Fruit fly (Drosophila melanogaster): Measurements from ENCODE around the gene Ziz.
A peak's percentile ranks its signal among the peaks of the same experiment; 100 is the strongest.

Gene Ziz

dm6 chr2L:7513321-7514059 lies 17.4 kb upstream of the Ziz start (continued):
- TF ChIP-seq shn (GFP tag; optimal IDR thresholded peaks at IDR 0.05) (no peak), Med (GFP tag) (peak; percentile 36), CG6654 (GFP tag; optimal IDR thresholded peaks at IDR 0.05) (peak; percentile 95), bbx (GFP tag; IDR thresholded peaks at IDR 0.05; ENCODE audit: partially characterized antibody) (0 out of 2 replicates have a peak, but pooled peaks have one; percentile 14), cad (GFP tag; optimal IDR thresholded peaks at IDR 0.05) (peak; percentile 66), D (optimal IDR thresholded peaks at IDR 0.05) (no peak), D (GFP tag; optimal IDR thresholded peaks at IDR 0.05) (no peak)

- TF ChIP-seq az2 (GFP tag; optimal IDR thresholded peaks at IDR 0.05): peak; percentile 68
- peak; percentile 29 for TF ChIP-seq CG18011 (GFP tag; optimal IDR thresholded peaks at IDR 0.05)
- peak; percentile 67 for TF ChIP-seq slp2 (GFP tag; optimal IDR thresholded peaks at IDR 0.05)
- peak; percentile 58 for TF ChIP-seq CG14667 (GFP tag; IDR thresholded peaks at IDR 0.05)
- TF ChIP-seq gt (GFP tag; IDR thresholded peaks at IDR 0.05): 0 out of 2 replicates have a peak, but pooled peaks have one; percentile 23
- TF ChIP-seq Ada2b (GFP tag; IDR thresholded peaks at IDR 0.05): peak; percentile 72
- no peak for TF ChIP-seq CG7963 (GFP tag; IDR thresholded peaks at IDR 0.05; ENCODE audit: partially characterized antibody)
- peak; percentile 30 for TF ChIP-seq CG10543 (GFP tag; optimal IDR thresholded peaks at IDR 0.05)
- no peak for TF ChIP-seq CG31388 (GFP tag; optimal IDR thresholded peaks at IDR 0.05)
- TF ChIP-seq ems (GFP tag; optimal IDR thresholded peaks at IDR 0.05): peak; percentile 67
- peak; percentile 75 for TF ChIP-seq CG17385 (GFP tag; optimal IDR thresholded peaks at IDR 0.05)
- no peak for TF ChIP-seq Hey (tag; optimal IDR thresholded peaks at IDR 0.05)
- TF ChIP-seq CG6765 (GFP tag; optimal IDR thresholded peaks at IDR 0.05): peak; percentile 57
- TF ChIP-seq CG17829 (tag; optimal IDR thresholded peaks at IDR 0.05): peak; percentile 87
- peak; percentile 29 for TF ChIP-seq dm (GFP tag; optimal IDR thresholded peaks at IDR 0.05)
- peak; percentile 77 for TF ChIP-seq Antp (GFP tag; optimal IDR thresholded peaks at IDR 0.05)
- no peak for TF ChIP-seq nerfin-2 (GFP tag; IDR thresholded peaks at IDR 0.05; ENCODE audit: partially characterized antibody)
- peak; percentile 73 for TF ChIP-seq org-1 (GFP tag; optimal IDR thresholded peaks at IDR 0.05)
- peak in 1 of 3 experiments; percentile 73 for TF ChIP-seq lola (GFP tag; optimal IDR thresholded peaks at IDR 0.05)
- TF ChIP-seq disco-r (GFP tag; optimal IDR thresholded peaks at IDR 0.05): peak; percentile 59
- TF ChIP-seq Rfx (GFP tag; IDR thresholded peaks at IDR 0.05): peak; percentile 80
- TF ChIP-seq CG18599 (GFP tag; optimal IDR thresholded peaks at IDR 0.05): peak; percentile 92
- no peak for TF ChIP-seq CG16813 (GFP tag; IDR thresholded peaks at IDR 0.05; ENCODE audit: partially characterized antibody)
- TF ChIP-seq CG6175 (GFP tag; IDR thresholded peaks at IDR 0.05): peak; percentile 60; the same call in 1 of the 3 replicates
- TF ChIP-seq pnt (GFP tag; optimal IDR thresholded peaks at IDR 0.05): peak; percentile 84
- TF ChIP-seq sr (GFP tag; IDR thresholded peaks at IDR 0.05): no peak
- TF ChIP-seq CG11504 (tag; optimal IDR thresholded peaks at IDR 0.05): peak; percentile 70
- TF ChIP-seq CG3407 (GFP tag; optimal IDR thresholded peaks at IDR 0.05): peak; percentile 50
- TF ChIP-seq pum (GFP tag; optimal IDR thresholded peaks at IDR 0.05): peak; percentile 70
- peak; percentile 24 for TF ChIP-seq CG12104 (GFP tag; optimal IDR thresholded peaks at IDR 0.05)
- peak; percentile 61; the same call in 1 of the 2 replicates for TF ChIP-seq CG4360 (GFP tag; IDR thresholded peaks at IDR 0.05)
- TF ChIP-seq D19B (GFP tag; optimal IDR thresholded peaks at IDR 0.05): peak; percentile 10
- peak; percentile 54 for TF ChIP-seq CG12219 (GFP tag; optimal IDR thresholded peaks at IDR 0.05)
- TF ChIP-seq Aef1 (GFP tag; IDR thresholded peaks at IDR 0.05): peak; percentile 58
- peak; percentile 74 for TF ChIP-seq CG17359 (tag; optimal IDR thresholded peaks at IDR 0.05)
- TF ChIP-seq Rx (GFP tag; IDR thresholded peaks at IDR 0.05): peak; percentile 67
- peak; percentile 59 for TF ChIP-seq Atf-2 (GFP tag; optimal IDR thresholded peaks at IDR 0.05)
- TF ChIP-seq HLH54F (GFP tag; optimal IDR thresholded peaks at IDR 0.05): peak; percentile 59
- TF ChIP-seq CG18262 (tag; optimal IDR thresholded peaks at IDR 0.05): peak; percentile 84
- TF ChIP-seq CG34376 (GFP tag; optimal IDR thresholded peaks at IDR 0.05): peak; percentile 36
- TF ChIP-seq Jarid2 (GFP tag; optimal IDR thresholded peaks at IDR 0.05): peak; percentile 39
Observed at dm6 chr2L:7512860-7513259, 16.8 kb upstream of the Ziz start.

All from whole organism, embryonic.